Worm (Caenorhabditis elegans): ENCODE measurements around the gene rod-1.

The rod-1 gene

DNA sequence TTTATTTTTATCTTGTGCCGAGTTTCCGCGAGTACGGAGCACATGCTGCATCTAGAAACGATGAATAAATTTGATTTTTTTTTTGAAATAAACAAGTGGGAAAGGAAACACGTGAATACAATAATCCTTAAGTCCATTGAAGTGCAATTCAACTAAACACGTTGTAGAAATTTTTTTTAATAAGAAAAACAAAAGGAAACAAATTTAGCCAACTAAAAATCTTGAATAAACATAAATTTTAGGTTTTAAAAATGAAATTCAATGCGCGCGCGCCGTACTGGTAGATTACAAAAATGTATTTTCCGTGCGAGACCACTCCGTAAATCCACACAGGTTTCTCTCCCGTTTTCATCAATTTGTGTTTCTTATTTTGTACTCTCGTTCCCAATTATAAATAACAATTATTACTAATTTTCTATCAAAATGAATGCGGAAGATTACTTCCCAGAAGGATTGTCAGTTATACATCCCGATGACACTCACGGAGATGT, 5.0 kb upstream of the rod-1 start, which contains the start of the genes plk-3 and F55G1.6:
TSS of gene plk-3 (minus strand) at position 51 of the 491 bp plus-strand sequence.
TSS of gene F55G1.6 (plus strand) at position 359 of the 491 bp plus-strand sequence.
- TF ChIP-seq sea-2 (GFP tag; IDR thresholded peaks at IDR 0.05) (no peak), hmg-1.2 (GFP tag; IDR thresholded peaks at IDR 0.05) (peak; percentile 12; the same call in 1 of the 2 replicates), bed-1 (GFP tag; IDR thresholded peaks at IDR 0.05) (no peak), attf-3 (GFP tag; conservative IDR thresholded peaks at IDR 0.05) (no peak), D2030.7 (GFP tag; IDR thresholded peaks at IDR 0.05) (peak; percentile 57), ceh-100 (GFP tag; IDR thresholded peaks at IDR 0.05) (no peak), F39B2.1 (GFP tag; IDR thresholded peaks at IDR 0.05) (no peak), ets-4 (GFP tag; optimal IDR thresholded peaks at IDR 0.05) (no peak), rpc-1 (optimal IDR thresholded peaks at IDR 0.05) (no peak), rpc-1 (tag; optimal IDR thresholded peaks at IDR 0.05) (no peak), him-1 (tag; optimal IDR thresholded peaks at IDR 0.05) (peak; percentile 11), die-1 (tag; optimal IDR thresholded peaks at IDR 0.05) (no peak), repo-1 (tag; optimal IDR thresholded peaks at IDR 0.05) (no peak), pha-4 (tag; optimal IDR thresholded peaks at IDR 0.05) (no peak), ceh-91 (GFP tag; IDR thresholded peaks at IDR 0.05) (peak; percentile 73), lin-40 (tag; optimal IDR thresholded peaks at IDR 0.05) (no peak), ztf-22 (GFP tag; optimal IDR thresholded peaks at IDR 0.05) (no peak), ceh-40 (GFP tag; IDR thresholded peaks at IDR 0.05) (no peak), let-607 (tag; optimal IDR thresholded peaks at IDR 0.05) (no peak), C06A6.2 (GFP tag; conservative IDR thresholded peaks at IDR 0.05) (no peak), Y79H2A.3 (GFP tag; conservative IDR thresholded peaks at IDR 0.05) (no peak), lag-1 (GFP tag; IDR thresholded peaks at IDR 0.05) (no peak), B0261.1 (tag; optimal IDR thresholded peaks at IDR 0.05) (no peak), ztf-3 (GFP tag; optimal IDR thresholded peaks at IDR 0.05) (no peak), attf-5 (GFP tag; optimal IDR thresholded peaks at IDR 0.05) (no peak), ekl-4 (GFP tag; IDR thresholded peaks at IDR 0.05) (no peak), snpc-1.3 (tag; optimal IDR thresholded peaks at IDR 0.05; ENCODE audit: insufficient read depth) (peak; percentile 20), F57C9.4 (tag; optimal IDR thresholded peaks at IDR 0.05) (no peak), efl-1 (GFP tag; optimal IDR thresholded peaks at IDR 0.05) (peak; percentile 94), F55B11.4 (tag; optimal IDR thresholded peaks at IDR 0.05; ENCODE audit: borderline replicate concordance, insufficient read depth) (no peak), lir-1 (GFP tag; conservative IDR thresholded peaks at IDR 0.05) (no peak), dpl-1 (GFP tag; optimal IDR thresholded peaks at IDR 0.05) (peak; percentile 35), B0336.3 (GFP tag; IDR thresholded peaks at IDR 0.05) (no peak), atf-7 (tag; optimal IDR thresholded peaks at IDR 0.05) (no peak), ceh-27 (GFP tag; optimal IDR thresholded peaks at IDR 0.05) (no peak), hmg-20 (GFP tag; IDR thresholded peaks at IDR 0.05) (no peak), madf-3 (GFP tag; IDR thresholded peaks at IDR 0.05) (0 out of 2 replicates have a peak, but pooled peaks have one; percentile 53), Y53F4B.3 (GFP tag; IDR thresholded peaks at IDR 0.05) (no peak), snpc-3.4 (tag; optimal IDR thresholded peaks at IDR 0.05) (peak; percentile 53), aptf-2 (GFP tag; conservative IDR thresholded peaks at IDR 0.05) (no peak), mel-28 (tag; optimal IDR thresholded peaks at IDR 0.05; ENCODE audit: borderline replicate concordance) (no peak), lsy-27 (tag; optimal IDR thresholded peaks at IDR 0.05; ENCODE audit: borderline replicate concordance, insufficient read depth) (no peak), mxl-1 (tag; optimal IDR thresholded peaks at IDR 0.05) (no peak), ZK185.1 (tag; optimal IDR thresholded peaks at IDR 0.05; ENCODE audit: poor library complexity, severe bottlenecking) (no peak), B0035.1 (tag; optimal IDR thresholded peaks at IDR 0.05) (no peak), sptf-2 (GFP tag; optimal IDR thresholded peaks at IDR 0.05) (no peak), egrh-3 (GFP tag; IDR thresholded peaks at IDR 0.05) (no peak), B0019.2 (GFP tag; conservative IDR thresholded peaks at IDR 0.05) (peak; percentile 52; the same call in 1 of the 2 replicates), madf-8 (GFP tag; conservative IDR thresholded peaks at IDR 0.05) (peak; percentile 73)

All from whole organism, young adult.